Worm (Caenorhabditis elegans): ENCODE results near the gene mtss-1.

- TF ChIP-seq ceh-40 (GFP tag; IDR thresholded peaks at IDR 0.05) (no peak), F57A8.1 (GFP tag; optimal IDR thresholded peaks at IDR 0.05) (no peak), sdz-38 (tag; optimal IDR thresholded peaks at IDR 0.05) (no peak)
Observed at ce11 chrIII:8811111-8811510, 43.0 kb downstream of the mtss-1 start.
